Worm (Caenorhabditis elegans) whole organism, young adult: ENCODE data around the gene fbxa-211.

ENCODE experiments used
- T07F8.4 ChIP-seq: sonication (generic microtip); optimal IDR thresholded peaks from 2 replicates; lab custom pipeline; 2016; ENCODE audit warnings: mild to moderate bottlenecking, missing genetic modification characterization, moderate library complexity, missing compliant biosample characterization
- ama-1 ChIP-seq, 3 experiments: fragments of 150-350 bp in 1 of 3; sonication (generic microtip) in 2 of 3; optimal IDR thresholded peaks; 2 replicates each; lab custom pipeline; 2014 to 2018; ENCODE audit warnings: missing biosample characterization in 2 of 3, missing genetic modification characterization in 2 of 3, missing genetic modification reagents in 2 of 3
- bed-1 ChIP-seq: fragments of 200-800 bp; sonication (Bioruptor generic); IDR thresholded peaks from 2 replicates; pipeline ENCODE4 v1.3.6; 2022; ENCODE audit warnings: missing genetic modification reagents, missing genetic modification characterization, missing compliant biosample characterization
- fkh-3 ChIP-seq: sonication (generic microtip); optimal IDR thresholded peaks from 2 replicates; lab custom pipeline; 2016; ENCODE audit warnings: mild to moderate bottlenecking, missing genetic modification characterization, missing compliant biosample characterization
- madf-3 ChIP-seq: fragments of 200-800 bp; sonication (Bioruptor generic); IDR thresholded peaks from 2 replicates; pipeline ENCODE4 v1.3.6; 2022; ENCODE audit warnings: missing genetic modification reagents, missing genetic modification characterization, missing compliant biosample characterization

DNA sequence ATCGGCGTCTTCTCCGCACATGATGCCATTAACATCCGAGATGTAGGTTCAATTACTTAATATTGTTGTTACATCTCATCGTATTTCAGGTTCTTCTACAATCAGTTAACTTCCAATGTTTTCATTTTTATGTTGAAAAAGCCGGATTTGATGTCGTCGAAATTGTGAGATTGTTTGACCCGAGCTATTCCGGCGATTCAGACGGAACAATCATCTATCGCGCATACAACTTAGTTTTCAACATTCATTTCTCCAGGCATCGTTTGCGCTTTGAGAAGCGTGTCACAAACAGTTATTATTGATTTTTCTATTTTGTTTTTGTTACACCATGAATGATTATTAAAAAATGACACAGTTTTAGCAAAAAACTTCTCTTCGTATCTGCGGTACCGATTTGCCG is 1.2 kb downstream of the fbxa-211 start:
- no peak for TF ChIP-seq madf-3 (GFP tag; lab: Robert Waterston, UW)
- TF ChIP-seq fkh-3, result no peak
- TF ChIP-seq ama-1 (optimal IDR thresholded peaks at IDR 0.05; lab: Kevin White, UChicago), result no peak
- no peak for TF ChIP-seq ama-1 (GFP tag; optimal IDR thresholded peaks at IDR 0.05; lab: Kevin White, UChicago)
- TF ChIP-seq T07F8.4 (tag; lab: Kevin White, UChicago), result no peak
- no peak for TF ChIP-seq bed-1
